Worm (Caenorhabditis elegans): ENCODE measurements around the gene C33D9.8.

- no peak for TF ChIP-seq Y56A3A.18 (GFP tag; IDR thresholded peaks at IDR 0.05)
- no peak for TF ChIP-seq sptf-2 (GFP tag; optimal IDR thresholded peaks at IDR 0.05)
Measured at ce11 chrIV:8786654-8787053, at the start of gene C33D9.8.

Measured in whole organism, young adult.